Worm (Caenorhabditis elegans): ENCODE results near the gene C06B8.3.

ce11 chrV:15444188-15444587 is 40.2 kb downstream of the C06B8.3 start, which contains the start of gene T26H5.11:
- TF ChIP-seq ztf-11 (tag; optimal IDR thresholded peaks at IDR 0.05) (no peak), nhr-237 (tag; optimal IDR thresholded peaks at IDR 0.05) (no peak), lin-11 (tag; optimal IDR thresholded peaks at IDR 0.05) (no peak), nhr-129 (tag; optimal IDR thresholded peaks at IDR 0.05) (no peak), nhr-23 (tag; optimal IDR thresholded peaks at IDR 0.05) (no peak), lin-13 (GFP tag; optimal IDR thresholded peaks at IDR 0.05) (no peak), R02D3.7 (tag; optimal IDR thresholded peaks at IDR 0.05) (no peak), egl-27 (tag; optimal IDR thresholded peaks at IDR 0.05) (no peak)
